Worm (Caenorhabditis elegans): ENCODE measurements around the gene Y105C5B.9.

Gene Y105C5B.9

DNA sequence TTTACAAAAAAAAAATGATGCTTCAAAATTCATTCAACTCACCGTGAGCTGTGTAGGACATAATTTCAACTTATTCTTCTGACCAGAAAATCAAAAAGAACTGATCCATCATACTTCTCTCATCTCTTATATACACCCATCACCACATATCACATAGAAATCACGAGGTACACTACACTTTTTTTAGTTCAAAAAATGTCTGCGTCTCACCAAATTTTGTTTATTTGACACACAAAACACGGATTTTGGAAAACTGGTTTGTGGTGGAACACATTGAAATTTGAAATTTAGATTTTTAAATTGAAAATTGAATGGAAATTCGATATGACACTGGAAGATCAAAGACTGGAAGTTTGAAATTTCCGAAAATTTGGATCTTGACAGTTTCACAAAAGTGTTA, 29.3 kb upstream of the Y105C5B.9 start, which contains the start of gene Y105C5B.5 (continued):
- TF ChIP-seq elt-3 (tag; optimal IDR thresholded peaks at IDR 0.05) (peak in 2 of 6 experiments; percentile 29 to 64), fkh-4 (tag; optimal IDR thresholded peaks at IDR 0.05; ENCODE audit: borderline replicate concordance) (no peak), nhr-20 (tag; optimal IDR thresholded peaks at IDR 0.05) (peak; percentile 91), grh-1 (GFP tag; IDR thresholded peaks at IDR 0.05) (peak; percentile 85), ama-1 (optimal IDR thresholded peaks at IDR 0.05) (no peak), skn-1 (tag; optimal IDR thresholded peaks at IDR 0.05) (no peak), unc-86 (tag; optimal IDR thresholded peaks at IDR 0.05) (no peak), ztf-11 (tag; optimal IDR thresholded peaks at IDR 0.05) (no peak), nhr-84 (tag; optimal IDR thresholded peaks at IDR 0.05) (no peak), lin-39 (tag; optimal IDR thresholded peaks at IDR 0.05) (no peak), ets-5 (GFP tag; IDR thresholded peaks at IDR 0.05) (no peak), fkh-8 (tag; optimal IDR thresholded peaks at IDR 0.05) (no peak)

DNA sequence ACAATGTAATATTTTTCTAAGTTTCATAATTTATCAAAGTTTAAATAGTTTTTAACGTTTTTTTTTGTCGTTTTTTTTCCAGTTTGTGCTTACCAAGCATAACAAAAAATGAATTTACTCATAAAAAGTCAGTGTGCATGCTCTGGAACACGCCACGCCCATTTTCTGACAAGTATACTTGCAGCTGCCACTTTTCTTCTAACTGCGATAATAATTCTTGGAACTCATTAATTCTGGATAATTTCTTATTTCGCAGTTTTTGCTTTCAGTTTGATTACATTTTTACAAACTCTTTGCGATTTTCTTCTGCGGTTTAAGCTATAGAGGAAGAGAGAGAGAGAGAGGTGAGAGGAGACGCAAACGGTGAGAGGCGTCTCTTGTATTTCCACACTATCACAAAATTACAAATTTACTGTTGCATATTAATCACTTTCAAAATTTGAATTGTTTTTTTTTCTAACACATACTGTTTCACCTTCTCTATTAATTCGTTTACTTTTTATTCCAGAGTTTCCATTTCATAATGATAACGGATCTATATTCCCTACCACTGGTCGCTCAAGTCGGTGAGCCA, 24.2 kb upstream of the Y105C5B.9 start, which contains the start of gene srv-15:
srv-15 (plus strand) TSS at position 524 of the 574 bp plus-strand sequence.
- peak; percentile 25 for TF ChIP-seq fkh-8 (tag; optimal IDR thresholded peaks at IDR 0.05)
- TF ChIP-seq nhr-84 (tag; optimal IDR thresholded peaks at IDR 0.05): no peak
- TF ChIP-seq C04F5.9 (tag; optimal IDR thresholded peaks at IDR 0.05): no peak
- no peak for TF ChIP-seq efl-1 (optimal IDR thresholded peaks at IDR 0.05)
- TF ChIP-seq efl-1 (GFP tag; optimal IDR thresholded peaks at IDR 0.05 in 1 of 2): no peak
- TF ChIP-seq xbp-1 (tag; optimal IDR thresholded peaks at IDR 0.05): no peak
- no peak for TF ChIP-seq egl-13 (tag; optimal IDR thresholded peaks at IDR 0.05)
- TF ChIP-seq lin-35 (GFP tag; optimal IDR thresholded peaks at IDR 0.05): no peak
- TF ChIP-seq unc-62 (GFP tag; optimal IDR thresholded peaks at IDR 0.05): no peak
- no peak for TF ChIP-seq efl-3 (GFP tag; optimal IDR thresholded peaks at IDR 0.05)
- TF ChIP-seq lin-15B (tag; optimal IDR thresholded peaks at IDR 0.05): no peak
- peak; percentile 39 for TF ChIP-seq nhr-71 (tag; optimal IDR thresholded peaks at IDR 0.05)
- no peak for TF ChIP-seq ztf-11 (tag; optimal IDR thresholded peaks at IDR 0.05)
- no peak for TF ChIP-seq nhr-237 (tag; optimal IDR thresholded peaks at IDR 0.05)
- TF ChIP-seq mdl-1 (tag; optimal IDR thresholded peaks at IDR 0.05): no peak
- TF ChIP-seq elt-3 (tag; optimal IDR thresholded peaks at IDR 0.05): no peak
- no peak for TF ChIP-seq unc-86 (tag; optimal IDR thresholded peaks at IDR 0.05)
- no peak for TF ChIP-seq F16B12.6 (tag; optimal IDR thresholded peaks at IDR 0.05)
- TF ChIP-seq tbx-2 (tag; optimal IDR thresholded peaks at IDR 0.05): no peak
- peak; percentile 29 for TF ChIP-seq nhr-47 (tag; optimal IDR thresholded peaks at IDR 0.05)
- no peak for TF ChIP-seq zip-4 (GFP tag; optimal IDR thresholded peaks at IDR 0.05)
- no peak for TF ChIP-seq fkh-10 (GFP tag; optimal IDR thresholded peaks at IDR 0.05)
- TF ChIP-seq pag-3 (tag; optimal IDR thresholded peaks at IDR 0.05; ENCODE audit: borderline replicate concordance, insufficient read depth): no peak
- no peak for TF ChIP-seq mep-1 (tag; optimal IDR thresholded peaks at IDR 0.05)
- no peak for TF ChIP-seq ceh-8 (GFP tag; optimal IDR thresholded peaks at IDR 0.05)
- no peak for TF ChIP-seq lir-3 (tag; optimal IDR thresholded peaks at IDR 0.05; ENCODE audit: poor library complexity)
- no peak for TF ChIP-seq blmp-1 (tag; optimal IDR thresholded peaks at IDR 0.05)
- peak; percentile 76 for TF ChIP-seq hlh-4 (tag; optimal IDR thresholded peaks at IDR 0.05)
- no peak for TF ChIP-seq swsn-7 (tag; optimal IDR thresholded peaks at IDR 0.05)
- no peak for TF ChIP-seq lin-39 (tag; optimal IDR thresholded peaks at IDR 0.05)
- no peak for TF ChIP-seq jun-1 (tag; optimal IDR thresholded peaks at IDR 0.05)

DNA sequence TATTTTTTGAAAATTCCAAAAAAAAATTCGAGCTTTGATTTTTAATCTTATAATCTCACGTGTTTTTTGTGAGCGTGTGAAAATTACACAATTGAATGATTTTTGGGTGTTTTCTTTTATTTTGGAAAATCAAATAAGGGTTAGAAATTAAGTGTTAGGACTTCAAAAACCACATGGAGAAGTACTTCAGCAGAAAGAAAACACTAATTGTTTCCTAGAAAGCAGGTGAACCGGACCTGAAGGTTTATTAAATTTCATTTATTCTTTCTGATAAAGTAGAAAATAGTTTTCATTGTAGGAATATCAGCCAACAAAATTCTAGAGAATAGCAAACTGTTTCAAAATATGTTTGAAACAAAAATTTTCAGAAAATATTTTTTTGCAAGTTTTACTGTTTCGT, 22.1 kb upstream of the Y105C5B.9 start:
- TF ChIP-seq efl-1 (optimal IDR thresholded peaks at IDR 0.05): no peak
- peak in 1 of 2 experiments; percentile 40 for TF ChIP-seq efl-1 (GFP tag; optimal IDR thresholded peaks at IDR 0.05 in 1 of 2)
- peak; percentile 69 for TF ChIP-seq fkh-8 (tag; optimal IDR thresholded peaks at IDR 0.05)
- peak; percentile 75 for TF ChIP-seq hlh-4 (tag; optimal IDR thresholded peaks at IDR 0.05)
- no peak for TF ChIP-seq unc-98 (GFP tag; IDR thresholded peaks at IDR 0.05)
- no peak for TF ChIP-seq xbp-1 (tag; optimal IDR thresholded peaks at IDR 0.05)
- no peak for TF ChIP-seq snpc-4 (tag; optimal IDR thresholded peaks at IDR 0.05)
- peak; percentile 33 for TF ChIP-seq nhr-47 (tag; optimal IDR thresholded peaks at IDR 0.05)
- TF ChIP-seq unc-30 (tag; optimal IDR thresholded peaks at IDR 0.05): no peak
- peak; percentile 29 for TF ChIP-seq nhr-71 (tag; optimal IDR thresholded peaks at IDR 0.05)
